Worm (Caenorhabditis elegans) whole organism, early embryonic: ENCODE measurements around the gene B0285.3.

Source experiments
- B0310.2 ChIP-seq: sonication (generic microtip); optimal IDR thresholded peaks from 2 replicates; lab custom pipeline; 2016; ENCODE audit warnings: mild to moderate bottlenecking, missing genetic modification characterization, missing compliant biosample characterization
- ama-1 ChIP-seq: fragments of 150-350 bp; optimal IDR thresholded peaks from 2 replicates; lab custom pipeline; 2014
- ceh-13 ChIP-seq: fragments of 200-800 bp; sonication (Bioruptor generic); optimal IDR thresholded peaks from 2 replicates; lab custom pipeline; 2018; ENCODE audit warnings: mild to moderate bottlenecking, missing genetic modification characterization, missing compliant biosample characterization
- ceh-36 ChIP-seq: sonication (generic microtip); optimal IDR thresholded peaks from 2 replicates; lab custom pipeline; 2016; ENCODE audit warnings: missing genetic modification characterization, inconsistent platforms, missing compliant biosample characterization
- ets-7 ChIP-seq: sonication (generic microtip); optimal IDR thresholded peaks from 2 replicates; lab custom pipeline; 2016; ENCODE audit warnings: missing genotype, missing genetic modification characterization, missing compliant biosample characterization
- flt-1 ChIP-seq: fragments of 200-800 bp; sonication (Bioruptor generic); IDR thresholded peaks from 2 replicates; pipeline ENCODE4 v1.3.6; 2022; ENCODE audit warnings: missing genetic modification characterization, missing compliant biosample characterization
- hmbx-1 ChIP-seq: sonication (generic microtip); optimal IDR thresholded peaks from 2 replicates; lab custom pipeline; 2016; ENCODE audit warnings: mild to moderate bottlenecking, missing genetic modification characterization, missing compliant biosample characterization
- hmg-4 ChIP-seq: fragments of 200-800 bp; sonication (Bioruptor generic); optimal IDR thresholded peaks from 2 replicates; lab custom pipeline; 2018; ENCODE audit warnings: mild to moderate bottlenecking, missing genetic modification characterization, missing compliant biosample characterization
- hnd-1 ChIP-seq: sonication (generic microtip); optimal IDR thresholded peaks from 2 replicates; lab custom pipeline; 2016; ENCODE audit warnings: missing genetic modification characterization, missing compliant biosample characterization
- pes-1 ChIP-seq: fragments of 200-800 bp; sonication (Bioruptor generic); IDR thresholded peaks from 2 replicates; pipeline ENCODE4 v1.3.6; 2022; ENCODE audit warnings: missing genetic modification reagents, missing genetic modification characterization, missing compliant biosample characterization
- sea-1 ChIP-seq: fragments of 200-800 bp; sonication (Bioruptor generic); conservative IDR thresholded peaks from 2 replicates; pipeline ENCODE4 v1.3.6; 2022; ENCODE audit warnings: missing genetic modification characterization, missing compliant biosample characterization
- tbx-11 ChIP-seq: fragments of 200-800 bp; sonication (Bioruptor generic); IDR thresholded peaks from 2 replicates; pipeline ENCODE4 v1.3.6; 2022; ENCODE audit warnings: missing genetic modification characterization, missing compliant biosample characterization
- tbx-37 ChIP-seq: fragments of 200-800 bp; sonication (Bioruptor generic); conservative IDR thresholded peaks from 2 replicates; pipeline ENCODE4 v1.3.6; 2022; ENCODE audit warnings: missing genetic modification reagents, missing genetic modification characterization, missing compliant biosample characterization
- tra-4 ChIP-seq: sonication (generic microtip); optimal IDR thresholded peaks from 2 replicates; lab custom pipeline; 2017; ENCODE audit warnings: missing genetic modification characterization, missing compliant biosample characterization

DNA sequence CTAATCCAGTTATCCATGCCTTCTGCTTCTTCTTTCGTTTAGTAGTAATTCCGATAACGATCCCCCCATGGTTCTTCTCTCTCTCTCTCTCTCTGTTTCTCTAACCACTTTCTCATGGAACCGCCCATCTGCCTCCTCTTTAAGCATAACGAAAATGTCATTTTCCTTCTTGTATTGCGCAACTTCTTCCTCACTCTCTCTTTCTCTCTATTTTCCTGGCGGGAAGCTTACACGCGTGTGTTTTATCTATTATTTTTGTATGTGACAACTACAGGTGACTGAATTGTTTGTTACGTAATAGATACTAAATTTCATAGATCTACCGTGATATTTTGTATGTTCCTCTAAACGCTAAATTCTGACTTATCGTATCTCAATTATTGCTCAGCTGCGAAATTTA, 47.3 kb upstream of the B0285.3 start:
- TF ChIP-seq tbx-11 (GFP tag; lab: Robert Waterston, UW) (no peak), ama-1 (lab: Kevin White, UChicago) (no peak), flt-1 (no peak), hnd-1 (tag; lab: Kevin White, UChicago) (no peak), hmbx-1 (tag; lab: Kevin White, UChicago) (no peak), ceh-36 (tag; lab: Kevin White, UChicago) (no peak), B0310.2 (tag; lab: Kevin White, UChicago) (no peak), hmg-4 (GFP tag; lab: Kevin White, UChicago) (no peak), tbx-37 (GFP tag; lab: Robert Waterston, UW) (no peak), tra-4 (no peak), pes-1 (GFP tag; lab: Robert Waterston, UW) (no peak), ceh-13 (GFP tag; lab: Kevin White, UChicago) (no peak), ets-7 (tag; lab: Kevin White, UChicago) (no peak), sea-1 (GFP tag; lab: Robert Waterston, UW) (no peak)
